Worm (Caenorhabditis elegans) whole organism, L1 larva: ENCODE data around the gene C13F10.5.

Experiments used
- blmp-1 ChIP-seq: fragments of 150-350 bp; optimal IDR thresholded peaks from 2 replicates; lab custom pipeline; 2014; ENCODE audit warnings: missing biosample characterization, missing genetic modification characterization
- ceh-8 ChIP-seq: fragments of 200-800 bp; sonication (Bioruptor generic); optimal IDR thresholded peaks from 2 replicates; lab custom pipeline; 2018; ENCODE audit warnings: mild to moderate bottlenecking, missing genetic modification characterization, moderate library complexity, missing compliant biosample characterization
- hlh-4 ChIP-seq: sonication (generic microtip); optimal IDR thresholded peaks from 2 replicates; lab custom pipeline; 2016; ENCODE audit warnings: mild to moderate bottlenecking, missing genetic modification characterization, missing compliant biosample characterization
- jun-1 ChIP-seq: fragments of 150-350 bp; optimal IDR thresholded peaks from 2 replicates; lab custom pipeline; 2014; ENCODE audit warnings: missing biosample characterization, missing genetic modification reagents, missing genetic modification characterization
- lin-13 ChIP-seq: fragments of 150-350 bp; optimal IDR thresholded peaks from 2 replicates; lab custom pipeline; 2014; ENCODE audit warnings: missing biosample characterization, missing genetic modification reagents, missing genetic modification characterization
- lsy-2 ChIP-seq, 2 experiments: fragments of 150-350 bp; optimal IDR thresholded peaks; 2 replicates each; lab custom pipeline; 2014; ENCODE audit warnings: missing biosample characterization in 2 of 2, missing genetic modification characterization in 2 of 2
- nhr-11 ChIP-seq: fragments of 150-350 bp; optimal IDR thresholded peaks from 2 replicates; lab custom pipeline; 2014; ENCODE audit warnings: missing biosample characterization, missing genetic modification characterization
- skn-1 ChIP-seq: fragments of 150-350 bp; optimal IDR thresholded peaks from 2 replicates; lab custom pipeline; 2014; ENCODE audit warnings: missing biosample characterization, missing genetic modification characterization
- zag-1 ChIP-seq: fragments of 150-350 bp; optimal IDR thresholded peaks from 2 replicates; lab custom pipeline; 2014; ENCODE audit warnings: missing biosample characterization, missing genetic modification characterization
- ztf-11 ChIP-seq, 2 experiments: sonication (generic microtip); optimal IDR thresholded peaks; 2 replicates each; lab custom pipeline; 2016 to 2017; ENCODE audit warnings: missing genetic modification characterization in 2 of 2, missing biosample characterization in 1 of 2, missing compliant biosample characterization in 1 of 2

DNA sequence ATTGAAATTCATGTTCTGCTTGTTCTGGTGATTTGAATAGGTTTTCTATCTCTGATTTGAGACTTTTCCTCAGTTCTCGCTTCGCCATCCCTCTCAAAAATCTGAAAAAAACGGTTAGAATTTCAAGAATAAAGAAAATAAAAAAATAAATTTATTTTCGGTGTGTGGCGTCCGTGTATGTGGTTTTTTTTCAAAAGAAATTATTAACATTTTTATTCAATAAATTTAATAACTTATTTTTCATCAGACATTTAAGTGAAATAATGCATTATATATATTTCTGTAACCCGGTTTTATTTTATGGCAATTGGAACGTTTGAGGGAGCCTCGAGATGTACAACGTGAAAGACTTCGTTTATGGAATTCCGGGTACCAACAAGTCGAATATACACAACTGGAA, 15.8 kb upstream of the C13F10.5 start, which contains the start of gene C05C8.5:
- TF ChIP-seq lin-13 (GFP tag; lab: Kevin White, UChicago): no peak
- no peak for TF ChIP-seq ceh-8 (GFP tag; lab: Kevin White, UChicago)
- no peak for TF ChIP-seq hlh-4 (tag; lab: Kevin White, UChicago)
- no peak for TF ChIP-seq blmp-1 (tag; lab: Kevin White, UChicago)
- no peak for TF ChIP-seq zag-1 (tag; lab: Kevin White, UChicago)
- TF ChIP-seq skn-1 (tag; lab: Kevin White, UChicago): no peak
- no peak for TF ChIP-seq nhr-11 (tag; lab: Kevin White, UChicago)
- TF ChIP-seq lsy-2 (tag; optimal IDR thresholded peaks at IDR 0.05; lab: Kevin White, UChicago): no peak
- no peak for TF ChIP-seq jun-1 (tag; lab: Kevin White, UChicago)
- TF ChIP-seq ztf-11 (tag; optimal IDR thresholded peaks at IDR 0.05; lab: Kevin White, UChicago): no peak
